Fruit fly (Drosophila melanogaster): ENCODE results near the gene Tbc1d8-9.

Gene Tbc1d8-9

DNA sequence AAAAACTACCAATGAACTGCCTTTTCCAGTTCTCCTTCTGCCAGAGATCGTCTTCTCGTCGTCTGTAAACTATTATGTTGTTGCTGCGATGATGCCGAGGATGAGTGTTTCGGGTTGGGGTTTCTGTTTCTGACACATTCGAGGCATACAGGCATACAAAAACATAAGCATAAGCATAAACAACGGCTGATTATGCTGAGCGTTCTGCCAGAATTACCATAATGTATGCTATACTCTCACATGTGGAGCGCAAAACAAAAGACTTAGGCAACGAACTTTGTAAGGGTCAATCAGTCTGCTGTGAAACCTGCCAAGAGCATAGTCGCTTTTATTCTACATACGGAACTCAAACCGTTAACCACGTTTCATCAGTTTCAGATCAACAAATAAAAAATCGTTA lies 49.3 kb downstream of the Tbc1d8-9 start, which contains the start of gene Cpr78Cb:
Gene Cpr78Cb, plus strand, starts transcription at position 291 of the 400 bp plus-strand sequence.
- TF ChIP-seq CG9609 (GFP tag; optimal IDR thresholded peaks at IDR 0.05) = no peak
- TF ChIP-seq CG15696 (tag; optimal IDR thresholded peaks at IDR 0.05) = no peak
- no peak for TF ChIP-seq CG11085 (GFP tag; IDR thresholded peaks at IDR 0.05)
- TF ChIP-seq Ravus (GFP tag; IDR thresholded peaks at IDR 0.05) = no peak
- no peak for TF ChIP-seq Eip74EF (GFP tag; optimal IDR thresholded peaks at IDR 0.05)
- TF ChIP-seq danr (GFP tag; IDR thresholded peaks at IDR 0.05) = no peak
- TF ChIP-seq crp (GFP tag; optimal IDR thresholded peaks at IDR 0.05) = no peak
- TF ChIP-seq CG12769 (tag; optimal IDR thresholded peaks at IDR 0.05) = peak; percentile 47
- TF ChIP-seq D (optimal IDR thresholded peaks at IDR 0.05) = no peak
- TF ChIP-seq D (GFP tag; optimal IDR thresholded peaks at IDR 0.05) = no peak
- no peak for TF ChIP-seq CG18599 (GFP tag; optimal IDR thresholded peaks at IDR 0.05)
- TF ChIP-seq CG7963 (GFP tag; IDR thresholded peaks at IDR 0.05; ENCODE audit: partially characterized antibody) = no peak
- TF ChIP-seq CG12236 (GFP tag; optimal IDR thresholded peaks at IDR 0.05) = no peak
- no peak for TF ChIP-seq CG32767 (GFP tag; IDR thresholded peaks at IDR 0.05)
- no peak for TF ChIP-seq D19B (GFP tag; optimal IDR thresholded peaks at IDR 0.05)
- TF ChIP-seq Aef1 (GFP tag; IDR thresholded peaks at IDR 0.05) = no peak
- no peak for TF ChIP-seq ATbp (GFP tag; optimal IDR thresholded peaks at IDR 0.05)
- no peak for TF ChIP-seq C15 (GFP tag; IDR thresholded peaks at IDR 0.05)
- TF ChIP-seq CG8765 (GFP tag; IDR thresholded peaks at IDR 0.05) = no peak
- no peak for TF ChIP-seq ftz-f1 (GFP tag; optimal IDR thresholded peaks at IDR 0.05)
- TF ChIP-seq CG11723 (GFP tag; optimal IDR thresholded peaks at IDR 0.05) = no peak
- TF ChIP-seq CG14014 (GFP tag; IDR thresholded peaks at IDR 0.05) = no peak
- TF ChIP-seq Lim3 (GFP tag; IDR thresholded peaks at IDR 0.05) = no peak
- no peak for TF ChIP-seq sqz (GFP tag; optimal IDR thresholded peaks at IDR 0.05)
- peak in 1 of 3 experiments; percentile 49 for TF ChIP-seq lola (GFP tag; optimal IDR thresholded peaks at IDR 0.05)
- TF ChIP-seq slp2 (GFP tag; optimal IDR thresholded peaks at IDR 0.05) = no peak
- TF ChIP-seq Blimp-1 (GFP tag; optimal IDR thresholded peaks at IDR 0.05) = no peak
- no peak for TF ChIP-seq stwl (tag; optimal IDR thresholded peaks at IDR 0.05)
- no peak for TF ChIP-seq CG10431 (GFP tag; optimal IDR thresholded peaks at IDR 0.05)
- peak; percentile 65; the same call in 1 of the 2 replicates for TF ChIP-seq vvl (GFP tag; IDR thresholded peaks at IDR 0.05)
- TF ChIP-seq BEAF-32 (GFP tag; optimal IDR thresholded peaks at IDR 0.05) = no peak
- no peak for TF ChIP-seq maf-S (GFP tag; optimal IDR thresholded peaks at IDR 0.05)
- no peak for TF ChIP-seq luna (GFP tag; optimal IDR thresholded peaks at IDR 0.05)
- TF ChIP-seq Opbp (GFP tag; IDR thresholded peaks at IDR 0.05; ENCODE audit: partially characterized antibody) = no peak
- TF ChIP-seq CG9797 (GFP tag; optimal IDR thresholded peaks at IDR 0.05) = no peak
- peak; percentile 80 for TF ChIP-seq abd-A (tag; optimal IDR thresholded peaks at IDR 0.05)
- TF ChIP-seq CG2116 (GFP tag; optimal IDR thresholded peaks at IDR 0.05) = no peak
- no peak for TF ChIP-seq NfI (GFP tag; optimal IDR thresholded peaks at IDR 0.05)
- no peak for TF ChIP-seq ham (GFP tag; IDR thresholded peaks at IDR 0.05)
- TF ChIP-seq CG13894 (tag; optimal IDR thresholded peaks at IDR 0.05) = peak; percentile 22
- TF ChIP-seq Mad (GFP tag; optimal IDR thresholded peaks at IDR 0.05) = no peak
- TF ChIP-seq Elba2 (GFP tag; optimal IDR thresholded peaks at IDR 0.05) = no peak
- TF ChIP-seq PHDP (tag; optimal IDR thresholded peaks at IDR 0.05) = no peak
- no peak for TF ChIP-seq CG3163 (GFP tag; optimal IDR thresholded peaks at IDR 0.05)
- no peak for TF ChIP-seq CG17568 (GFP tag; optimal IDR thresholded peaks at IDR 0.05)
- TF ChIP-seq chinmo (GFP tag; IDR thresholded peaks at IDR 0.05; ENCODE audit: partially characterized antibody) = 0 out of 4 replicates have a peak, but pooled peaks have one; percentile 6
- no peak for TF ChIP-seq ems (GFP tag; optimal IDR thresholded peaks at IDR 0.05)
- TF ChIP-seq oc (tag; optimal IDR thresholded peaks at IDR 0.05) = no peak
- TF ChIP-seq CG2199 (GFP tag; IDR thresholded peaks at IDR 0.05) = 0 out of 3 replicates have a peak, but pooled peaks have one; percentile 53
- TF ChIP-seq sr (GFP tag; IDR thresholded peaks at IDR 0.05) = no peak
- TF ChIP-seq tap (tag; optimal IDR thresholded peaks at IDR 0.05) = no peak
